Fruit fly (Drosophila melanogaster) whole organism, prepupa: ENCODE results near the gene nrv1.

Source experiments
- CG11902 ChIP-seq: fragments of 200-800 bp; sonication (Bioruptor generic); optimal IDR thresholded peaks from 3 replicates; lab custom pipeline; 2016; ENCODE audit warnings: missing biosample characterization, missing genetic modification characterization
- Sox15 ChIP-seq: fragments of 200-800 bp; sonication (Bioruptor generic); optimal IDR thresholded peaks from 3 replicates; lab custom pipeline; 2016; ENCODE audit warnings: missing biosample characterization, missing genetic modification characterization
- achi ChIP-seq: fragments of 200-800 bp; sonication (Bioruptor generic); optimal IDR thresholded peaks from 3 replicates; lab custom pipeline; 2016; ENCODE audit warnings: missing biosample characterization, missing genetic modification characterization
- dac ChIP-seq: fragments of 200-800 bp; sonication (Bioruptor generic); optimal IDR thresholded peaks from 2 replicates; lab custom pipeline; 2017; ENCODE audit warnings: missing biosample characterization, mild to moderate bottlenecking, missing genetic modification characterization
- topi ChIP-seq: fragments of 200-800 bp; sonication (Bioruptor generic); optimal IDR thresholded peaks from 3 replicates; lab custom pipeline; 2016; ENCODE audit warnings: missing biosample characterization, missing genetic modification characterization

DNA sequence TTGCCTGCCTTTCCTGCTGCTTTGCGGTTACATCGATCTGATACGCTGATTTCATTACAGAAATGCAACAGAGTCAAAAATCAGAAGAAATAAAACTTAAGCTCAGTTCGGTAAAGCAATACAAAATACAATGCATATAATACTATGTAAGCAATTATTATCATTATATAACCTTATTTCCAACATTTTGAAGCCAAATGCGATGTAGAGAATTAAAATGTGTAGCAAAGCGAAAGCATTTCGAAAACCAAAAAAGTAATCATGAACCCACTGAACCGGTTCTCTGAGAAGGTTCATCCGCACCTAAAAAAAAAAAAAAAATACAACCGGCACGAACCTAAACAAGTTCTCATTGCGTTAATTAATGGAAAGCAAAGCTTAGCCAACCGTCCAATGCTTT lies 2.4 kb downstream of the nrv1 start:
- TF ChIP-seq achi (GFP tag; lab: Kevin White, UChicago) (no peak), dac (no peak), topi (GFP tag; lab: Kevin White, UChicago) (no peak), Sox15 (GFP tag; lab: Kevin White, UChicago) (no peak), CG11902 (GFP tag; lab: Kevin White, UChicago) (no peak)
